Worm (Caenorhabditis elegans): Measurements from ENCODE around the gene F12D9.2.

The F12D9.2 gene

ce11 chrX:8598491-8598890 is 48.4 kb downstream of the F12D9.2 start:
- no peak for TF ChIP-seq tlf-1 (GFP tag; optimal IDR thresholded peaks at IDR 0.05)
- no peak for TF ChIP-seq unc-62 (GFP tag; optimal IDR thresholded peaks at IDR 0.05)
- TF ChIP-seq ztf-6 (GFP tag; IDR thresholded peaks at IDR 0.05) = no peak
- no peak for TF ChIP-seq zim-3 (tag; optimal IDR thresholded peaks at IDR 0.05)
- TF ChIP-seq mcd-1 (GFP tag; IDR thresholded peaks at IDR 0.05) = no peak
- no peak for TF ChIP-seq T07F8.4 (tag; optimal IDR thresholded peaks at IDR 0.05)
- TF ChIP-seq athp-1 (tag; optimal IDR thresholded peaks at IDR 0.05) = no peak
- TF ChIP-seq cebp-1 (GFP tag; IDR thresholded peaks at IDR 0.05) = no peak
- TF ChIP-seq cebp-1 (tag; optimal IDR thresholded peaks at IDR 0.05) = no peak
- no peak for TF ChIP-seq lir-1 (GFP tag; conservative IDR thresholded peaks at IDR 0.05)
- TF ChIP-seq F33H1.4 (GFP tag; IDR thresholded peaks at IDR 0.05) = no peak

ce11 chrX:8597647-8598046 is 49.2 kb downstream of the F12D9.2 start, which contains the start of gene F18E9.7:
F18E9.7 (minus strand) TSS chrX:8597747.
- no peak for TF ChIP-seq ccch-3 (GFP tag; optimal IDR thresholded peaks at IDR 0.05)
- TF ChIP-seq hsf-1 (GFP tag; IDR thresholded peaks at IDR 0.05) = no peak
- TF ChIP-seq D2030.7 (GFP tag; IDR thresholded peaks at IDR 0.05) = no peak
- no peak for TF ChIP-seq T26A5.8 (tag; optimal IDR thresholded peaks at IDR 0.05)
- no peak for TF ChIP-seq tbx-9 (tag; optimal IDR thresholded peaks at IDR 0.05; ENCODE audit: borderline replicate concordance)
- TF ChIP-seq dox-1 (GFP tag; IDR thresholded peaks at IDR 0.05) = no peak
- TF ChIP-seq nhr-90 (tag; optimal IDR thresholded peaks at IDR 0.05) = no peak
- TF ChIP-seq F22D6.2 (tag; optimal IDR thresholded peaks at IDR 0.05) = no peak
- TF ChIP-seq ekl-4 (GFP tag; IDR thresholded peaks at IDR 0.05) = no peak
- no peak for TF ChIP-seq zfh-2 (GFP tag; conservative IDR thresholded peaks at IDR 0.05)
